Worm (Caenorhabditis elegans) whole organism, L1 larva: Measurements from ENCODE around the gene sro-1.

Source experiments
- aly-2 ChIP-seq: fragments of 150-350 bp; optimal IDR thresholded peaks from 2 replicates; lab custom pipeline; 2014; ENCODE audit warnings: missing biosample characterization, missing genetic modification characterization
- blmp-1 ChIP-seq: fragments of 150-350 bp; optimal IDR thresholded peaks from 2 replicates; lab custom pipeline; 2014; ENCODE audit warnings: missing biosample characterization, missing genetic modification characterization
- fos-1 ChIP-seq: fragments of 150-350 bp; optimal IDR thresholded peaks from 2 replicates; lab custom pipeline; 2014; ENCODE audit warnings: missing biosample characterization, missing genetic modification characterization
- lin-15B ChIP-seq: fragments of 150-350 bp; sonication (generic microtip); optimal IDR thresholded peaks from 3 replicates; lab custom pipeline; 2014; ENCODE audit warnings: missing biosample characterization, missing genetic modification characterization
- mab-9 ChIP-seq: fragments of 200-800 bp; sonication (Bioruptor generic); IDR thresholded peaks from 2 replicates; pipeline ENCODE4 v1.3.6; 2022; ENCODE audit warnings: missing genetic modification reagents, missing genetic modification characterization, missing compliant biosample characterization
- nhr-28 ChIP-seq: fragments of 150-350 bp; optimal IDR thresholded peaks from 2 replicates; lab custom pipeline; 2014; ENCODE audit warnings: missing biosample characterization, missing genetic modification characterization

DNA sequence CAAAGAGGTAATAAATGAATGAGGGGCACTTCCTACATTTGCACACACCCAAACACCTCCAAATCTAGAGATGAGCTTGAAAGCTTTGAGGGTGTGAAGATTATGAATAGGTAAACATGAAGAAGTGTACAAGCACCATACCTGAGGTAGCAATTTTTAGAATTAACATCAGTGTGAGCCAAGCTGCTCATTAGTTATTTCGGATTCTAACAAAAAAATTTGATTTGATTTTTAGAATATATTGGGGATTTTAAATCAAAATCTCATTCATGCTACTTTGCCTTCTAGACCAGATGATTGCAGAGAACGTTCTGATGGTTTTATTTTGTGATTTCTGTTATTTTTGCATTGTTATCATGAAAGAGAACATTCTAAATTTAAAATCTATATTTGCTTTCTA lies 51.7 kb downstream of the sro-1 start:
- no peak for TF ChIP-seq blmp-1 (tag; lab: Kevin White, UChicago)
- TF ChIP-seq mab-9 (GFP tag; lab: Robert Waterston, UW), result no peak
- no peak for TF ChIP-seq fos-1 (tag; lab: Kevin White, UChicago)
- TF ChIP-seq lin-15B (tag; lab: Kevin White, UChicago), result no peak
- no peak for TF ChIP-seq aly-2 (tag; lab: Kevin White, UChicago)
- no peak for TF ChIP-seq nhr-28 (tag; lab: Kevin White, UChicago)
